Fruit fly (Drosophila melanogaster) whole organism, embryonic: ENCODE measurements around the gene CG17744.

Source experiments
- Atf3 ChIP-seq: fragments of 200-800 bp; sonication (Bioruptor generic); optimal IDR thresholded peaks from 3 replicates; lab custom pipeline; 2016; ENCODE audit warnings: missing biosample characterization, missing genetic modification characterization
- Awh ChIP-seq: fragments of 200-800 bp; sonication (Bioruptor generic); IDR thresholded peaks from 2 replicates; pipeline ENCODE4, ENCODE4 v1.3.6; 2022; ENCODE audit warnings: missing biosample characterization, missing genetic modification characterization
- CG10147 ChIP-seq: fragments of 200-800 bp; sonication (Bioruptor generic); optimal IDR thresholded peaks from 2 replicates; lab custom pipeline; 2019; ENCODE audit warnings: missing biosample characterization, mild to moderate bottlenecking, missing genetic modification characterization, moderate library complexity
- CG10431 ChIP-seq: fragments of 200-800 bp; sonication (Bioruptor generic); optimal IDR thresholded peaks from 3 replicates; lab custom pipeline; 2018; ENCODE audit warnings: missing biosample characterization, mild to moderate bottlenecking, missing genetic modification characterization
- CG10462 ChIP-seq: fragments of 200-800 bp; sonication (Bioruptor generic); optimal IDR thresholded peaks from 2 replicates; lab custom pipeline; 2016; ENCODE audit warnings: missing biosample characterization, missing genetic modification characterization
- CG10565 ChIP-seq: fragments of 200-800 bp; sonication (Bioruptor generic); optimal IDR thresholded peaks from 3 replicates; lab custom pipeline; 2016; ENCODE audit warnings: missing biosample characterization, mild to moderate bottlenecking, missing genetic modification characterization
- CG11398 ChIP-seq: fragments of 200-800 bp; sonication (Bioruptor generic); optimal IDR thresholded peaks from 2 replicates; lab custom pipeline; 2016; ENCODE audit warnings: missing biosample characterization, missing genetic modification characterization
- CG12299 ChIP-seq: fragments of 200-800 bp; sonication (Bioruptor generic); optimal IDR thresholded peaks from 2 replicates; lab custom pipeline; 2018; ENCODE audit warnings: missing biosample characterization, mild to moderate bottlenecking, missing genetic modification characterization
- CG13296 ChIP-seq: fragments of 200-800 bp; sonication (Bioruptor generic); optimal IDR thresholded peaks from 3 replicates; lab custom pipeline; 2018; ENCODE audit warnings: missing biosample characterization, mild to moderate bottlenecking, missing genetic modification characterization
- CG17328 ChIP-seq: fragments of 200-800 bp; sonication (Bioruptor generic); IDR thresholded peaks from 2 replicates; pipeline ENCODE4 v1.3.6; 2022; ENCODE audit warnings: missing biosample characterization, missing genetic modification characterization
- CG2129 ChIP-seq: fragments of 200-800 bp; sonication (Bioruptor generic); IDR thresholded peaks from 2 replicates; pipeline ENCODE4 v1.3.6; 2022; ENCODE audit warnings: missing biosample characterization, missing genetic modification characterization; ENCODE audit not compliant: partially characterized antibody
- CG3065 ChIP-seq: fragments of 200-800 bp; sonication (Bioruptor generic); optimal IDR thresholded peaks from 2 replicates; lab custom pipeline; 2016; ENCODE audit warnings: missing biosample characterization, missing genetic modification characterization
- CG31365 ChIP-seq: fragments of 200-800 bp; sonication (Bioruptor generic); optimal IDR thresholded peaks from 2 replicates; lab custom pipeline; 2018; ENCODE audit warnings: missing biosample characterization, mild to moderate bottlenecking, missing genetic modification characterization
- CG32772 ChIP-seq: fragments of 200-800 bp; sonication (Bioruptor generic); IDR thresholded peaks from 2 replicates; pipeline ENCODE4 v1.3.6; 2022; ENCODE audit warnings: missing biosample characterization, missing genetic modification characterization
- CG34376 ChIP-seq: fragments of 200-800 bp; sonication (Bioruptor generic); optimal IDR thresholded peaks from 2 replicates; lab custom pipeline; 2018; ENCODE audit warnings: missing biosample characterization, mild to moderate bottlenecking, missing genetic modification characterization
- CG4730 ChIP-seq: fragments of 200-800 bp; sonication (Bioruptor generic); IDR thresholded peaks from 2 replicates; pipeline ENCODE4 v1.3.6; 2022; ENCODE audit warnings: missing biosample characterization, missing genetic modification characterization
- CG5245 ChIP-seq: fragments of 200-800 bp; sonication (Bioruptor generic); optimal IDR thresholded peaks from 3 replicates; lab custom pipeline; 2016; ENCODE audit warnings: missing biosample characterization, missing genetic modification characterization
- CG6254 ChIP-seq: fragments of 200-800 bp; sonication (Bioruptor generic); optimal IDR thresholded peaks from 3 replicates; lab custom pipeline; 2017; ENCODE audit warnings: mild to moderate bottlenecking, missing biosample characterization, missing genetic modification reagents, missing genetic modification characterization
- CG7963 ChIP-seq: fragments of 200-800 bp; sonication (Bioruptor generic); IDR thresholded peaks from 3 replicates; pipeline ENCODE4 v1.3.6; 2022; ENCODE audit warnings: missing biosample characterization, missing genetic modification characterization; ENCODE audit not compliant: partially characterized antibody
- CG8944 ChIP-seq: fragments of 200-800 bp; sonication (Bioruptor generic); optimal IDR thresholded peaks from 3 replicates; lab custom pipeline; 2016; ENCODE audit warnings: missing biosample characterization, missing genetic modification characterization
- CG9797 ChIP-seq: fragments of 200-800 bp; sonication (Bioruptor generic); optimal IDR thresholded peaks from 3 replicates; lab custom pipeline; 2018; ENCODE audit warnings: missing biosample characterization, mild to moderate bottlenecking, missing genetic modification characterization
- Dip3 ChIP-seq: fragments of 200-800 bp; sonication (Bioruptor generic); optimal IDR thresholded peaks from 3 replicates; lab custom pipeline; 2016; ENCODE audit warnings: missing biosample characterization, missing genetic modification characterization
- Gsc ChIP-seq: fragments of 200-800 bp; sonication (Bioruptor generic); IDR thresholded peaks from 2 replicates; pipeline ENCODE4 v1.3.6; 2022; ENCODE audit warnings: missing biosample characterization, missing genetic modification characterization
- HHEX ChIP-seq: fragments of 200-800 bp; sonication (Bioruptor generic); optimal IDR thresholded peaks from 3 replicates; lab custom pipeline; 2017; ENCODE audit warnings: missing biosample characterization, mild to moderate bottlenecking, missing genetic modification characterization, missing genetic modification reagents
- HLH54F ChIP-seq: fragments of 200-800 bp; sonication (Bioruptor generic); optimal IDR thresholded peaks from 3 replicates; lab custom pipeline; 2016; ENCODE audit warnings: missing biosample characterization, missing genetic modification characterization
- Hr39 ChIP-seq: fragments of >200 bp; optimal IDR thresholded peaks from 2 replicates; lab custom pipeline; 2017
- Jarid2 ChIP-seq: fragments of 200-800 bp; sonication (Bioruptor generic); optimal IDR thresholded peaks from 3 replicates; lab custom pipeline; 2017; ENCODE audit warnings: mild to moderate bottlenecking, missing biosample characterization, missing genetic modification reagents, missing genetic modification characterization
- Lpt ChIP-seq: fragments of >200 bp; optimal IDR thresholded peaks from 2 replicates; lab custom pipeline; 2018; ENCODE audit warnings: missing biosample characterization, missing genetic modification characterization
- NK7.1 ChIP-seq: fragments of 200-800 bp; sonication (Bioruptor generic); optimal IDR thresholded peaks from 3 replicates; lab custom pipeline; 2016; ENCODE audit warnings: missing biosample characterization, missing genetic modification characterization
- NfI ChIP-seq: fragments of 200-800 bp; sonication (Bioruptor generic); optimal IDR thresholded peaks from 3 replicates; lab custom pipeline; 2018; ENCODE audit warnings: missing biosample characterization, mild to moderate bottlenecking, missing genetic modification characterization, moderate library complexity
- Stat92E ChIP-seq, 3 experiments: fragments of >200 bp in 2 of 3; fragments of 200-800 bp in 1 of 3; sonication (Bioruptor generic) in 1 of 3; optimal IDR thresholded peaks; 2 replicates each; lab custom pipeline; 2017 to 2019; ENCODE audit warnings: missing biosample characterization in 3 of 3, missing genetic modification characterization in 3 of 3, mild to moderate bottlenecking in 1 of 3, moderate library complexity in 1 of 3
- Tbp ChIP-seq: fragments of >200 bp; optimal IDR thresholded peaks from 2 replicates; lab custom pipeline; 2018; ENCODE audit warnings: missing biosample characterization, missing genetic modification characterization
- YL-1 ChIP-seq: fragments of 200-800 bp; sonication (Bioruptor generic); optimal IDR thresholded peaks from 3 replicates; lab custom pipeline; 2017; ENCODE audit warnings: missing biosample characterization, mild to moderate bottlenecking, missing genetic modification characterization
- ac ChIP-seq: fragments of 200-800 bp; sonication (Bioruptor generic); optimal IDR thresholded peaks from 3 replicates; lab custom pipeline; 2017; ENCODE audit warnings: missing biosample characterization, mild to moderate bottlenecking, missing genetic modification characterization
- al ChIP-seq: fragments of 200-800 bp; sonication (Bioruptor generic); IDR thresholded peaks from 2 replicates; pipeline ENCODE4 v1.3.6; 2022; ENCODE audit warnings: missing biosample characterization, missing genetic modification characterization
- caup ChIP-seq: fragments of 200-800 bp; sonication (Bioruptor generic); optimal IDR thresholded peaks from 3 replicates; lab custom pipeline; 2017; ENCODE audit warnings: missing biosample characterization, mild to moderate bottlenecking, missing genetic modification characterization, moderate library complexity; ENCODE audit not compliant: severe bottlenecking
- chn ChIP-seq: fragments of 200-800 bp; sonication (Bioruptor generic); optimal IDR thresholded peaks from 2 replicates; lab custom pipeline; 2016; ENCODE audit warnings: missing biosample characterization, missing genetic modification characterization
- crol ChIP-seq: fragments of 200-800 bp; sonication (Bioruptor generic); IDR thresholded peaks from 2 replicates; pipeline ENCODE4 v1.3.6; 2022; ENCODE audit warnings: missing biosample characterization, missing genetic modification characterization
- da ChIP-seq: fragments of 200-800 bp; sonication (Bioruptor generic); optimal IDR thresholded peaks from 2 replicates; lab custom pipeline; 2016; ENCODE audit warnings: missing biosample characterization, missing genetic modification characterization
- danr ChIP-seq: fragments of 200-800 bp; sonication (Bioruptor generic); IDR thresholded peaks from 2 replicates; pipeline ENCODE4 v1.3.6; 2022; ENCODE audit warnings: missing biosample characterization, missing genetic modification characterization
- dmrt11E ChIP-seq: fragments of 200-800 bp; sonication (Bioruptor generic); optimal IDR thresholded peaks from 3 replicates; lab custom pipeline; 2018; ENCODE audit warnings: missing biosample characterization, mild to moderate bottlenecking, missing genetic modification characterization, moderate library complexity
- dmrt99B ChIP-seq: fragments of 200-800 bp; sonication (Bioruptor generic); optimal IDR thresholded peaks from 2 replicates; lab custom pipeline; 2018; ENCODE audit warnings: missing biosample characterization, mild to moderate bottlenecking, missing genetic modification characterization, moderate library complexity
- hb ChIP-seq: fragments of 200-800 bp; sonication (Bioruptor generic); IDR thresholded peaks from 3 replicates; pipeline ENCODE4 v1.3.6; 2022; ENCODE audit warnings: missing biosample characterization, missing genetic modification characterization; ENCODE audit not compliant: partially characterized antibody
- lov ChIP-seq, 2 experiments: fragments of 200-800 bp in 1 of 2; fragments of >200 bp in 1 of 2; sonication (Bioruptor generic) in 1 of 2; IDR thresholded peaks in 1 of 2; optimal IDR thresholded peaks in 1 of 2; 2 replicates in 1 of 2; 3 replicates in 1 of 2; pipeline versions ENCODE4 v1.3.6 to Lab custom; 2017 to 2022; ENCODE audit warnings: missing biosample characterization in 1 of 2, missing genetic modification characterization in 1 of 2
- mld ChIP-seq: fragments of 200-800 bp; sonication (Bioruptor generic); IDR thresholded peaks from 3 replicates; pipeline ENCODE4 v1.3.6; 2022; ENCODE audit warnings: missing biosample characterization, missing genetic modification characterization; ENCODE audit not compliant: partially characterized antibody
- odd ChIP-seq: fragments of 200-800 bp; sonication (Bioruptor generic); optimal IDR thresholded peaks from 2 replicates; lab custom pipeline; 2017; ENCODE audit warnings: missing biosample characterization, mild to moderate bottlenecking, missing genetic modification characterization
- sr ChIP-seq: fragments of 200-800 bp; sonication (Bioruptor generic); IDR thresholded peaks from 3 replicates; pipeline ENCODE4 v1.3.6; 2022; ENCODE audit warnings: missing biosample characterization, missing genetic modification characterization
- tin ChIP-seq: fragments of 200-800 bp; sonication (Bioruptor generic); optimal IDR thresholded peaks from 3 replicates; lab custom pipeline; 2016; ENCODE audit warnings: missing biosample characterization, missing genetic modification characterization
- unc-4 ChIP-seq: fragments of 200-800 bp; sonication (Bioruptor generic); IDR thresholded peaks from 2 replicates; pipeline ENCODE4 v1.3.6; 2022; ENCODE audit warnings: missing biosample characterization, missing genetic modification characterization; ENCODE audit not compliant: partially characterized antibody
- wdn ChIP-seq: fragments of 200-800 bp; sonication (Bioruptor generic); IDR thresholded peaks from 2 replicates; pipeline ENCODE4 v1.3.6; 2022; ENCODE audit warnings: missing biosample characterization, missing genetic modification characterization
- yki ChIP-seq: fragments of >200 bp; optimal IDR thresholded peaks from 3 replicates; lab custom pipeline; 2018

CG17744 gene

DNA sequence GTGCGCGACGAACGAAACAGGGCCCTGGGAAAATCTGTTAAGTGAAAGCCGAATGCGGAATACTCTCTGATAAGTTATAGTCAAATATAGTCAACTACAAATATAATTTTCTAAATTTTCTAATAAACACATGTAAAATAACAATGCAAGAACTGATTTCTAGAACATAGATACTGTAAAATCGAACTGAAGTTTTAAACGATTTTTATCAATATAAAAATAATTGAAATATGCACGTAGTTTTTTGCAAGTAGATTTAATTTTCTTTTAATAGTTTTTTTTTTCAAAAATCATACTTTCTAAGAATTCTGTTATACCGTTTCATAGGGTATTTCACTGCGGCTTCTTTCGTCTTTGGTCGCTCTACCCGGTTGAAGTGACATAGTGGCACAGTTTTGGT is 18.2 kb downstream of the CG17744 start (continued):
- TF ChIP-seq Awh (GFP tag; lab: Robert Waterston, UW) (peak; percentile 54; the same call in 1 of the 2 replicates), HHEX (GFP tag; lab: Kevin White, UChicago) (peak; percentile 78), HLH54F (GFP tag; lab: Kevin White, UChicago) (no peak), CG5245 (GFP tag; lab: Kevin White, UChicago) (peak; percentile 59), tin (GFP tag; lab: Kevin White, UChicago) (peak; percentile 78), chn (GFP tag; lab: Kevin White, UChicago) (peak; percentile 11), CG6254 (peak; percentile 68), caup (peak; percentile 63), CG34376 (peak; percentile 53), Lpt (GFP tag; lab: Kevin White, UChicago) (no peak), CG4730 (GFP tag; lab: Robert Waterston, UW) (peak; percentile 59), Dip3 (GFP tag; lab: Kevin White, UChicago) (no peak), odd (GFP tag; lab: Kevin White, UChicago) (peak; percentile 85), CG13296 (GFP tag; lab: Kevin White, UChicago) (peak; percentile 91), mld (GFP tag; lab: Robert Waterston, UW) (no peak), unc-4 (GFP tag; lab: Robert Waterston, UW) (no peak), wdn (GFP tag; lab: Robert Waterston, UW) (no peak), CG12299 (tag; lab: Kevin White, UChicago) (peak; percentile 23), dmrt99B (tag; lab: Kevin White, UChicago) (peak; percentile 96), sr (GFP tag; lab: Robert Waterston, UW) (no peak), Stat92E (GFP tag; optimal IDR thresholded peaks at IDR 0.05; lab: Kevin White, UChicago) (peak in 1 of 3 experiments; percentile 28), hb (no peak), CG2129 (GFP tag; lab: Robert Waterston, UW) (no peak), CG11398 (GFP tag; lab: Kevin White, UChicago) (no peak), Jarid2 (peak; percentile 66), Tbp (no peak), CG31365 (tag; lab: Kevin White, UChicago) (no peak), danr (peak; percentile 67), yki (lab: Kevin White, UChicago) (no peak), NfI (GFP tag; lab: Kevin White, UChicago) (peak; percentile 64), YL-1 (GFP tag; lab: Kevin White, UChicago) (peak; percentile 25), CG9797 (GFP tag; lab: Kevin White, UChicago) (no peak), CG10565 (GFP tag; lab: Kevin White, UChicago) (peak; percentile 8), NK7.1 (GFP tag; lab: Kevin White, UChicago) (peak; percentile 7), CG8944 (GFP tag; lab: Kevin White, UChicago) (peak; percentile 7), CG32772 (GFP tag; lab: Robert Waterston, UW) (peak; percentile 62), da (no peak), crol (GFP tag; lab: Robert Waterston, UW) (no peak), CG10462 (GFP tag; lab: Kevin White, UChicago) (peak; percentile 75), Gsc (0 out of 2 replicates have a peak, but pooled peaks have one; percentile 25), CG7963 (GFP tag; lab: Robert Waterston, UW) (no peak), CG3065 (GFP tag; lab: Kevin White, UChicago) (no peak), Atf3 (GFP tag; lab: Kevin White, UChicago) (no peak), ac (GFP tag; lab: Kevin White, UChicago) (no peak), al (GFP tag; lab: Robert Waterston, UW) (no peak), lov (optimal IDR thresholded peaks at IDR 0.05; lab: Kevin White, UChicago) (no peak), lov (GFP tag; IDR thresholded peaks at IDR 0.05; lab: Robert Waterston, UW) (peak; percentile 41; the same call in 1 of the 3 replicates), CG10431 (GFP tag; lab: Kevin White, UChicago) (peak; percentile 81), Hr39 (no peak), dmrt11E (tag; lab: Kevin White, UChicago) (peak; percentile 73), CG17328 (peak; percentile 65), CG10147 (peak; percentile 92)
